Fruit fly (Drosophila melanogaster): ENCODE measurements around the gene sordd1.

Gene sordd1

DNA sequence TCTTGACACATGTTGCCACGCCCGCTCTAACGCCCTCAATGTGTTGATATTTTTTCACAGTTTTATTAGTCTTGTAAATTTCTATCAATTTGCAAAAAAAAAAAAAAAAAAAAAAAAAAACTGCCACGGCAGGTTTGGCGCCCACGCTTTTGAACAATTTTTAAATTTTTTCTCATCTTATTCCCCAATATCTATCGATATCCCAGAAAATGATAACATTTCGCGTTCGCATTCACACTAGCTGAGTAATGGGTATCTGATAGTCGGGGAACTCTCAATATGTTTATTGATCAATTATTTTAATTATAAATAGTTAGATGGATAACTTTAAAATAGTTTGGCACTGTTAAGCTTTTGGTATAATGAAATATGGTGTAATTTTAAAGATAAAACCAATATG is 45.5 kb upstream of the sordd1 start (continued):
- TF ChIP-seq CG18619 (GFP tag; optimal IDR thresholded peaks at IDR 0.05): no peak
- peak; percentile 81 for TF ChIP-seq CG13287 (GFP tag; IDR thresholded peaks at IDR 0.05; ENCODE audit: partially characterized antibody)
- peak; percentile 97 for TF ChIP-seq Bgb (GFP tag; IDR thresholded peaks at IDR 0.05; ENCODE audit: partially characterized antibody)
- TF ChIP-seq CG34224 (GFP tag; IDR thresholded peaks at IDR 0.05; ENCODE audit: partially characterized antibody): peak; percentile 60; the same call in 2 of the 3 replicates
- TF ChIP-seq E2f2 (GFP tag; IDR thresholded peaks at IDR 0.05): peak; percentile 72
- TF ChIP-seq CG14860 (GFP tag; IDR thresholded peaks at IDR 0.05; ENCODE audit: partially characterized antibody): peak; percentile 98
- no peak for TF ChIP-seq CG32532 (GFP tag; IDR thresholded peaks at IDR 0.05)
- no peak for TF ChIP-seq cwo (GFP tag; optimal IDR thresholded peaks at IDR 0.05)
- TF ChIP-seq CG12104 (GFP tag; optimal IDR thresholded peaks at IDR 0.05): no peak
- TF ChIP-seq CG16813 (GFP tag; IDR thresholded peaks at IDR 0.05; ENCODE audit: partially characterized antibody): peak; percentile 95
- no peak for TF ChIP-seq ATbp (GFP tag; optimal IDR thresholded peaks at IDR 0.05)
- no peak for TF ChIP-seq CG10565 (GFP tag; optimal IDR thresholded peaks at IDR 0.05)
- TF ChIP-seq CG10147 (GFP tag; optimal IDR thresholded peaks at IDR 0.05): no peak
- TF ChIP-seq CG14667 (GFP tag; IDR thresholded peaks at IDR 0.05): no peak
- TF ChIP-seq CG9797 (GFP tag; optimal IDR thresholded peaks at IDR 0.05): no peak
- TF ChIP-seq br (optimal IDR thresholded peaks at IDR 0.05): no peak
- no peak for TF ChIP-seq fru (optimal IDR thresholded peaks at IDR 0.05)
- TF ChIP-seq CG7745 (tag; optimal IDR thresholded peaks at IDR 0.05): no peak
- TF ChIP-seq CG31224 (GFP tag; IDR thresholded peaks at IDR 0.05): no peak
- no peak for TF ChIP-seq Hr3 (GFP tag; optimal IDR thresholded peaks at IDR 0.05)
- TF ChIP-seq CG8359 (GFP tag; optimal IDR thresholded peaks at IDR 0.05; ENCODE audit: borderline replicate concordance): no peak
- TF ChIP-seq CG7963 (GFP tag; IDR thresholded peaks at IDR 0.05; ENCODE audit: partially characterized antibody): peak; percentile 99
- no peak for TF ChIP-seq Nf-YC (tag; optimal IDR thresholded peaks at IDR 0.05)
- peak; percentile 88 for TF ChIP-seq hb (GFP tag; IDR thresholded peaks at IDR 0.05; ENCODE audit: partially characterized antibody)
- TF ChIP-seq gfzf (GFP tag; optimal IDR thresholded peaks at IDR 0.05): no peak
- no peak for TF ChIP-seq CG14710 (tag; optimal IDR thresholded peaks at IDR 0.05)
- peak; percentile 26 for TF ChIP-seq Sry-δ (GFP tag; optimal IDR thresholded peaks at IDR 0.05)
- TF ChIP-seq dmrt11E (tag; optimal IDR thresholded peaks at IDR 0.05): no peak
- no peak for TF ChIP-seq Bdp1 (GFP tag; optimal IDR thresholded peaks at IDR 0.05)
- no peak for TF ChIP-seq CG8290 (GFP tag; optimal IDR thresholded peaks at IDR 0.05)
- TF ChIP-seq CG8290 (tag; optimal IDR thresholded peaks at IDR 0.05): no peak
- TF ChIP-seq lilli (GFP tag; optimal IDR thresholded peaks at IDR 0.05): no peak
- no peak for TF ChIP-seq CG15514 (GFP tag; optimal IDR thresholded peaks at IDR 0.05)
- TF ChIP-seq BEAF-32 (GFP tag; optimal IDR thresholded peaks at IDR 0.05): peak; percentile 45
- peak; percentile 76 for TF ChIP-seq Scr (GFP tag; IDR thresholded peaks at IDR 0.05; ENCODE audit: partially characterized antibody)
- peak; percentile 47 for TF ChIP-seq unc-4 (GFP tag; IDR thresholded peaks at IDR 0.05; ENCODE audit: partially characterized antibody)
- TF ChIP-seq CG15269 (tag; optimal IDR thresholded peaks at IDR 0.05): no peak
- TF ChIP-seq ato (GFP tag; IDR thresholded peaks at IDR 0.05; ENCODE audit: partially characterized antibody): peak; percentile 95
- TF ChIP-seq wdn (GFP tag; IDR thresholded peaks at IDR 0.05): no peak
- peak; percentile 73 for TF ChIP-seq sna (GFP tag; IDR thresholded peaks at IDR 0.05; ENCODE audit: partially characterized antibody)
- peak; percentile 98 for TF ChIP-seq mld (GFP tag; IDR thresholded peaks at IDR 0.05; ENCODE audit: partially characterized antibody)

DNA sequence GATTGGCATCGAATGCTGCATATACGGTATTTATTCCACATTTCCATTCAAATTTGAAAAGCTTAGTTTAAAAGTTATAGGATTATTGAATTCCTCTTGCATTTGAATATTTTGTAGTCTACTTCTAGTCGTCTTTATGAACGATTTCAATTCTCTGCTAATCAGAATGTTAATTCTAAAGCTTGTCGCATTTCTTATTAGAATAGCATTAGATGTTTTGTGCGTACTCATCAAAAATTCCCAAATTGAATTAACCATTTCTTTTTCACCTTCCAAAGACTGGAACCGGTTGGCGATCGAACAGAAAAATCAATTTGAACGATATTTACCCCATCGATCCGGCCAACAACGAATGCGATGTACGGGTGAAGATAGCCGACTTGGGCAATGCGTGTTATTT is 44.2 kb upstream of the sordd1 start:
- TF ChIP-seq pita (GFP tag; optimal IDR thresholded peaks at IDR 0.05): peak; percentile 29
- no peak for TF ChIP-seq CG3838 (GFP tag; optimal IDR thresholded peaks at IDR 0.05)
- no peak for TF ChIP-seq emc (GFP tag; optimal IDR thresholded peaks at IDR 0.05)
- TF ChIP-seq CG6272 (GFP tag; IDR thresholded peaks at IDR 0.05): no peak
- peak; percentile 23 for TF ChIP-seq zen (tag; optimal IDR thresholded peaks at IDR 0.05)
- TF ChIP-seq insv (GFP tag; optimal IDR thresholded peaks at IDR 0.05): peak in 1 of 2 experiments; percentile 93
- TF ChIP-seq nerfin-2 (GFP tag; IDR thresholded peaks at IDR 0.05; ENCODE audit: partially characterized antibody): no peak
- TF ChIP-seq BEAF-32 (GFP tag; optimal IDR thresholded peaks at IDR 0.05): peak; percentile 19
